Fruit fly (Drosophila melanogaster): ENCODE data around the gene CG32119.
A peak's percentile ranks its signal among the peaks of the same experiment; 100 is the strongest.

CG32119 gene

dm6 chr3L:13197551-13197950 lies 51.0 kb downstream of the CG32119 start (continued):
- peak; percentile 37 for TF ChIP-seq cwo (GFP tag; optimal IDR thresholded peaks at IDR 0.05)
- TF ChIP-seq CG2202 (tag; optimal IDR thresholded peaks at IDR 0.05) = peak; percentile 15
- no peak for TF ChIP-seq en (GFP tag; optimal IDR thresholded peaks at IDR 0.05)
- no peak for TF ChIP-seq CG16863 (GFP tag; optimal IDR thresholded peaks at IDR 0.05)
- TF ChIP-seq CG30020 (tag; optimal IDR thresholded peaks at IDR 0.05) = peak; percentile 24
- peak; percentile 65 for TF ChIP-seq tin (GFP tag; optimal IDR thresholded peaks at IDR 0.05)
- peak; percentile 57; the same call in 2 of the 3 replicates for TF ChIP-seq zfh1 (GFP tag; IDR thresholded peaks at IDR 0.05)
- no peak for TF ChIP-seq CG7963 (GFP tag; IDR thresholded peaks at IDR 0.05; ENCODE audit: partially characterized antibody)
- TF ChIP-seq Ssrp (tag; optimal IDR thresholded peaks at IDR 0.05) = peak; percentile 60
- peak; percentile 1 for TF ChIP-seq CG30431 (GFP tag; optimal IDR thresholded peaks at IDR 0.05)
- TF ChIP-seq lov (optimal IDR thresholded peaks at IDR 0.05) = no peak
- TF ChIP-seq lov (GFP tag; IDR thresholded peaks at IDR 0.05) = peak; percentile 33; the same call in 1 of the 3 replicates
- TF ChIP-seq CG14014 (GFP tag; IDR thresholded peaks at IDR 0.05) = peak; percentile 35; the same call in 1 of the 2 replicates
- 0 out of 2 replicates have a peak, but pooled peaks have one; percentile 12 for TF ChIP-seq CG10366 (GFP tag; IDR thresholded peaks at IDR 0.05)
- TF ChIP-seq Doc2 (GFP tag; IDR thresholded peaks at IDR 0.05) = no peak
- TF ChIP-seq croc (GFP tag; conservative IDR thresholded peaks at IDR 0.05) = peak; percentile 57; the same call in 2 of the 3 replicates
- peak; percentile 14 for TF ChIP-seq Vsx1 (GFP tag; optimal IDR thresholded peaks at IDR 0.05)
- TF ChIP-seq E2f1 (GFP tag; IDR thresholded peaks at IDR 0.05) = peak; percentile 57
- peak; percentile 36 for TF ChIP-seq gcm (GFP tag; optimal IDR thresholded peaks at IDR 0.05)
- TF ChIP-seq CG1602 (GFP tag; optimal IDR thresholded peaks at IDR 0.05) = peak; percentile 23
- peak; percentile 19; the same call in 1 of the 3 replicates for TF ChIP-seq Dbx (GFP tag; IDR thresholded peaks at IDR 0.05)
- peak; percentile 49; the same call in 1 of the 2 replicates for TF ChIP-seq CG1024 (GFP tag; IDR thresholded peaks at IDR 0.05)
- no peak for TF ChIP-seq pzg (GFP tag; optimal IDR thresholded peaks at IDR 0.05)
- TF ChIP-seq peb (GFP tag; IDR thresholded peaks at IDR 0.05) = 0 out of 2 replicates have a peak, but pooled peaks have one; percentile 22
- TF ChIP-seq dmrt11E (tag; optimal IDR thresholded peaks at IDR 0.05) = peak; percentile 63
- TF ChIP-seq tap (tag; optimal IDR thresholded peaks at IDR 0.05) = peak; percentile 63
- peak; percentile 60 for TF ChIP-seq CG6254 (GFP tag; optimal IDR thresholded peaks at IDR 0.05)
- TF ChIP-seq CG34422 (GFP tag; IDR thresholded peaks at IDR 0.05) = 0 out of 3 replicates have a peak, but pooled peaks have one; percentile 14
- TF ChIP-seq CoRest (tag; optimal IDR thresholded peaks at IDR 0.05) = peak; percentile 65
- TF ChIP-seq CG33557 (GFP tag; optimal IDR thresholded peaks at IDR 0.05) = peak; percentile 47
- TF ChIP-seq onecut (GFP tag; IDR thresholded peaks at IDR 0.05) = peak; percentile 56
- peak; percentile 17; the same call in 1 of the 2 replicates for TF ChIP-seq Atf6 (GFP tag; IDR thresholded peaks at IDR 0.05)
- TF ChIP-seq CG4820 (GFP tag; optimal IDR thresholded peaks at IDR 0.05) = peak; percentile 66
- no peak for TF ChIP-seq jigr1 (GFP tag; IDR thresholded peaks at IDR 0.05)
- peak; percentile 16; the same call in 1 of the 2 replicates for TF ChIP-seq ranshi (GFP tag; IDR thresholded peaks at IDR 0.05)
- TF ChIP-seq dysf (GFP tag; IDR thresholded peaks at IDR 0.05) = peak; percentile 57; the same call in 2 of the 3 replicates
- peak; percentile 31 for TF ChIP-seq CG6272 (GFP tag; IDR thresholded peaks at IDR 0.05)
- TF ChIP-seq CG7556 (GFP tag; optimal IDR thresholded peaks at IDR 0.05) = peak; percentile 67
- peak; percentile 52 for TF ChIP-seq Sox100B (GFP tag; optimal IDR thresholded peaks at IDR 0.05)
- no peak for TF ChIP-seq sc (optimal IDR thresholded peaks at IDR 0.05)
- peak; percentile 31 for TF ChIP-seq sc (GFP tag; optimal IDR thresholded peaks at IDR 0.05)
- TF ChIP-seq CG15269 (tag; optimal IDR thresholded peaks at IDR 0.05) = peak; percentile 38
- peak; percentile 51 for TF ChIP-seq CG2875 (GFP tag; optimal IDR thresholded peaks at IDR 0.05)
- peak; percentile 63 for TF ChIP-seq Sox102F (GFP tag; optimal IDR thresholded peaks at IDR 0.05)
- TF ChIP-seq ssp (GFP tag; IDR thresholded peaks at IDR 0.05) = peak; percentile 46; the same call in 1 of the 2 replicates
- peak; percentile 9 for TF ChIP-seq Dip3 (GFP tag; optimal IDR thresholded peaks at IDR 0.05)
- peak; percentile 13 for TF ChIP-seq org-1 (GFP tag; optimal IDR thresholded peaks at IDR 0.05)
- no peak for TF ChIP-seq her (GFP tag; optimal IDR thresholded peaks at IDR 0.05)
- TF ChIP-seq oc (tag; optimal IDR thresholded peaks at IDR 0.05) = peak; percentile 51
- TF ChIP-seq CG17568 (GFP tag; optimal IDR thresholded peaks at IDR 0.05) = no peak
- TF ChIP-seq CG11504 (tag; optimal IDR thresholded peaks at IDR 0.05) = peak; percentile 81

Data from whole organism, embryonic.